Worm (Caenorhabditis elegans): Measurements from ENCODE around the gene K02A2.5.

DNA sequence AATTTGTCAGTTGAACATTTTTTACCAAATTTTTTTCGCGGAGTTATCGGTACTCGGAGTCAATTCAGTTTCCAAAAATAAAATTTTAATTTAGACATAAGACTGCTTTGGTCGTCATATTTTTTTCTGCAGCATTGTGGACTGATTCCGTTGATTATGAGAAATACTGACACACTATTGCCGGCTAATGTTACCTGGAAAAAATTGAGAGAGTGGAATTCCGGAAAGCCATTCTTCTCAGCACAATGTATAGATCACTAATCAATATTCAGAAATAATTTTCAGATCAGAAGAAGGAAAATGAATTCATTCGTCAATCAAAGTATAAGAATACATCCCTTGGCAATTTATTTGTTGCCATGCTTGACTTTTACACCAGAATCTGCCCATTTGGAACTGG is 32.8 kb downstream of the K02A2.5 start, which contains the start of gene C07D10.6:
- TF ChIP-seq zip-4 (GFP tag; optimal IDR thresholded peaks at IDR 0.05) (no peak), lsy-2 (tag; optimal IDR thresholded peaks at IDR 0.05) (no peak), jun-1 (tag; optimal IDR thresholded peaks at IDR 0.05) (no peak), ces-1 (GFP tag; optimal IDR thresholded peaks at IDR 0.05) (no peak)

Measured in whole organism, L1 larva.